Fruit fly (Drosophila melanogaster): ENCODE measurements around the gene RpL30.

RpL30 gene

DNA sequence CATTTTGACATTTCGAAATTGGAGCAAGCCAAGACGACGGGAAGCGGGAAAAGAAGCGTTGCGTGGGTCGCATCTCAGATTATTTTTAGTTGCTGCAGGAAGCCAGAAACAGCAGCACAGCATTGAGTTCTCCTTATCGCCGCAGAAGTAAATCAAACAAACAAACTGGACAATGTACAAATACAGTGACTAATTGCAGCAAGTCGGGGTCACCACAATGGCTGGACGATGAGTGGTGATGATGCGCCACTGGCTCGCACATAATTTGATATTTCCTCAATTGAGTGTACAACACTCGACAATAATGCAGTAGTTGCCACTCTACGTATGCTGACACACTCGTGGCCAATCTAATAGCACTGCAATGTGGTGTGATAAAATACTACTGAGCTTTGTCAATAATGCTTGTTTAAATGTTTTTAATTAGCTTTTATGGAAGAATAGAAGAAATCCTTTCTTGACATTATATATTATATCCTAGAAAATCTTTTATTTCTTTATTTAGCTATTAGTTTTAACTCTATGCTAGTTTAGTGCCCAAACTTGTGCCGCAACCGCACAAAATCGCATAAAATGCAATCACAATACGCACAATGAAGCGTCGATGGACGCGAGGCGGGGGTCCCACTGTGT is 27.0 kb downstream of the RpL30 start (continued):
- TF ChIP-seq tup (GFP tag; optimal IDR thresholded peaks at IDR 0.05) (no peak), lmd (GFP tag; IDR thresholded peaks at IDR 0.05) (peak; percentile 48), crol (GFP tag; IDR thresholded peaks at IDR 0.05) (0 out of 2 replicates have a peak, but pooled peaks have one; percentile 9), insv (GFP tag; optimal IDR thresholded peaks at IDR 0.05) (no peak), Sox100B (GFP tag; optimal IDR thresholded peaks at IDR 0.05) (peak; percentile 45), Xrp1 (GFP tag; IDR thresholded peaks at IDR 0.05) (peak; percentile 55), HmgZ (tag; optimal IDR thresholded peaks at IDR 0.05) (no peak), sens (GFP tag) (peak; percentile 83), Med (GFP tag) (peak; percentile 64), sr (GFP tag; IDR thresholded peaks at IDR 0.05) (peak; percentile 36; the same call in 1 of the 3 replicates), Eip74EF (GFP tag; optimal IDR thresholded peaks at IDR 0.05) (peak; percentile 10 to 60), Ptx1 (GFP tag; IDR thresholded peaks at IDR 0.05) (0 out of 2 replicates have a peak, but pooled peaks have one; percentile 8), luna (GFP tag; optimal IDR thresholded peaks at IDR 0.05) (no peak), Abd-B (GFP tag; optimal IDR thresholded peaks at IDR 0.05) (peak; percentile 4), zen (tag; optimal IDR thresholded peaks at IDR 0.05) (peak; percentile 14), CG32767 (GFP tag; IDR thresholded peaks at IDR 0.05) (0 out of 2 replicates have a peak, but pooled peaks have one; percentile 9), Nf-YB (GFP tag; optimal IDR thresholded peaks at IDR 0.05) (peak; percentile 5), CG4360 (GFP tag; IDR thresholded peaks at IDR 0.05) (no peak), unc-4 (GFP tag; IDR thresholded peaks at IDR 0.05; ENCODE audit: partially characterized antibody) (no peak), CG7839 (tag; optimal IDR thresholded peaks at IDR 0.05) (peak; percentile 40), CG11398 (GFP tag; optimal IDR thresholded peaks at IDR 0.05) (no peak), H15 (GFP tag; IDR thresholded peaks at IDR 0.05) (no peak), vvl (GFP tag; IDR thresholded peaks at IDR 0.05) (peak; percentile 60; the same call in 1 of the 2 replicates), CG17385 (GFP tag; optimal IDR thresholded peaks at IDR 0.05) (no peak), lbe (GFP tag; optimal IDR thresholded peaks at IDR 0.05) (no peak), gem (tag; optimal IDR thresholded peaks at IDR 0.05) (peak; percentile 69), trem (tag; optimal IDR thresholded peaks at IDR 0.05) (peak; percentile 32), CG13287 (GFP tag; IDR thresholded peaks at IDR 0.05; ENCODE audit: partially characterized antibody) (no peak), cad (GFP tag; optimal IDR thresholded peaks at IDR 0.05) (no peak), gsb-n (tag; optimal IDR thresholded peaks at IDR 0.05) (peak; percentile 59), bsh (GFP tag; optimal IDR thresholded peaks at IDR 0.05) (peak; percentile 65 to 75), ERR (GFP tag; optimal IDR thresholded peaks at IDR 0.05) (no peak), CG8478 (optimal IDR thresholded peaks at IDR 0.05) (no peak), nmo (GFP tag; optimal IDR thresholded peaks at IDR 0.05) (peak; percentile 58), pros (GFP tag; optimal IDR thresholded peaks at IDR 0.05) (peak; percentile 23), CG14441 (GFP tag; IDR thresholded peaks at IDR 0.05) (no peak), lola (GFP tag; optimal IDR thresholded peaks at IDR 0.05) (peak in 1 of 3 experiments; percentile 40), PHDP (tag; optimal IDR thresholded peaks at IDR 0.05) (peak; percentile 35), CG15601 (tag; optimal IDR thresholded peaks at IDR 0.05) (peak; percentile 45), mld (GFP tag; IDR thresholded peaks at IDR 0.05; ENCODE audit: partially characterized antibody) (no peak), CG3726 (GFP tag; IDR thresholded peaks at IDR 0.05) (no peak), CG14050 (GFP tag; IDR thresholded peaks at IDR 0.05) (no peak), h (optimal IDR thresholded peaks at IDR 0.05) (no peak), D (optimal IDR thresholded peaks at IDR 0.05) (no peak), D (GFP tag; optimal IDR thresholded peaks at IDR 0.05) (peak; percentile 61), CG9727 (GFP tag; optimal IDR thresholded peaks at IDR 0.05) (peak; percentile 32), MESR4 (GFP tag; optimal IDR thresholded peaks at IDR 0.05) (no peak), bcd (GFP tag; optimal IDR thresholded peaks at IDR 0.05) (peak; percentile 7), sd (tag; optimal IDR thresholded peaks at IDR 0.05) (no peak), CG15696 (tag; optimal IDR thresholded peaks at IDR 0.05) (peak; percentile 1)

All from whole organism, embryonic.